Fruit fly (Drosophila melanogaster) whole organism, embryonic: ENCODE measurements around the gene Arp1.

ENCODE experiments used
- Antp ChIP-seq: fragments of 200-800 bp; sonication (Bioruptor generic); optimal IDR thresholded peaks from 3 replicates; lab custom pipeline; 2016; ENCODE audit warnings: missing biosample characterization, missing genetic modification characterization
- Blimp-1 ChIP-seq: fragments of 200-800 bp; sonication (Bioruptor generic); optimal IDR thresholded peaks from 3 replicates; lab custom pipeline; 2018; ENCODE audit warnings: missing biosample characterization, missing genetic modification characterization, mild to moderate bottlenecking, moderate library complexity, missing genetic modification reagents
- CG11723 ChIP-seq: fragments of 200-800 bp; sonication (Bioruptor generic); optimal IDR thresholded peaks from 2 replicates; lab custom pipeline; 2017; ENCODE audit warnings: missing biosample characterization, mild to moderate bottlenecking, missing genetic modification characterization
- CG12659 ChIP-seq: fragments of 200-800 bp; sonication (Bioruptor generic); optimal IDR thresholded peaks from 3 replicates; lab custom pipeline; 2017; ENCODE audit warnings: mild to moderate bottlenecking, missing biosample characterization, missing genetic modification reagents, missing genetic modification characterization
- CG12769 ChIP-seq: fragments of 200-800 bp; sonication (Bioruptor generic); optimal IDR thresholded peaks from 2 replicates; lab custom pipeline; 2019; ENCODE audit warnings: missing biosample characterization, mild to moderate bottlenecking, missing genetic modification characterization, moderate library complexity
- CG13287 ChIP-seq: fragments of 200-800 bp; sonication (Bioruptor generic); IDR thresholded peaks from 2 replicates; pipeline ENCODE4 v1.3.6; 2022; ENCODE audit warnings: missing biosample characterization, missing genetic modification characterization; ENCODE audit not compliant: partially characterized antibody
- CG13894 ChIP-seq: fragments of 200-800 bp; sonication (Bioruptor generic); optimal IDR thresholded peaks from 3 replicates; lab custom pipeline; 2018; ENCODE audit warnings: missing biosample characterization, mild to moderate bottlenecking, missing genetic modification characterization, moderate library complexity
- CG14710 ChIP-seq: fragments of 200-800 bp; sonication (Bioruptor generic); optimal IDR thresholded peaks from 3 replicates; lab custom pipeline; 2019; ENCODE audit warnings: missing biosample characterization, mild to moderate bottlenecking, missing genetic modification characterization, moderate library complexity
- CG1647 ChIP-seq: fragments of 200-800 bp; sonication (Bioruptor generic); optimal IDR thresholded peaks from 3 replicates; lab custom pipeline; 2016; ENCODE audit warnings: missing biosample characterization, missing genetic modification characterization
- CG16779 ChIP-seq: fragments of 200-800 bp; sonication (Bioruptor generic); IDR thresholded peaks from 2 replicates; pipeline ENCODE4 v1.3.6; 2022; ENCODE audit warnings: missing biosample characterization, missing genetic modification characterization
- CG17612 ChIP-seq: fragments of 200-800 bp; sonication (Bioruptor generic); IDR thresholded peaks from 2 replicates; pipeline ENCODE4 v1.3.6; 2022; ENCODE audit warnings: missing biosample characterization, missing genetic modification characterization
- CG2120 ChIP-seq: fragments of 200-800 bp; sonication (Bioruptor generic); optimal IDR thresholded peaks from 3 replicates; lab custom pipeline; 2016; ENCODE audit warnings: missing biosample characterization, missing genetic modification characterization
- CG31441 ChIP-seq: fragments of 200-800 bp; sonication (Bioruptor generic); IDR thresholded peaks from 2 replicates; pipeline ENCODE4 v1.3.6; 2022; ENCODE audit warnings: missing biosample characterization, missing genetic modification characterization
- CG3281 ChIP-seq: fragments of 200-800 bp; sonication (Bioruptor generic); optimal IDR thresholded peaks from 3 replicates; lab custom pipeline; 2017; ENCODE audit warnings: missing biosample characterization, mild to moderate bottlenecking, missing genetic modification characterization
- CG3407 ChIP-seq: fragments of 200-800 bp; sonication (Bioruptor generic); optimal IDR thresholded peaks from 2 replicates; lab custom pipeline; 2018; ENCODE audit warnings: missing biosample characterization, mild to moderate bottlenecking, missing genetic modification characterization
- CG3726 ChIP-seq: fragments of 200-800 bp; sonication (Bioruptor generic); IDR thresholded peaks from 3 replicates; pipeline ENCODE4, ENCODE4 v1.3.6; 2022; ENCODE audit warnings: missing biosample characterization, missing genetic modification characterization
- CG3995 ChIP-seq: fragments of 200-800 bp; sonication (Bioruptor generic); optimal IDR thresholded peaks from 3 replicates; lab custom pipeline; 2016; ENCODE audit warnings: missing biosample characterization, missing genetic modification characterization
- CG4328 ChIP-seq: fragments of 200-800 bp; sonication (Bioruptor generic); optimal IDR thresholded peaks from 3 replicates; lab custom pipeline; 2017; ENCODE audit warnings: missing biosample characterization, missing genetic modification reagents, missing genetic modification characterization
- CG7745 ChIP-seq: fragments of 200-800 bp; sonication (Bioruptor generic); optimal IDR thresholded peaks from 2 replicates; lab custom pipeline; 2018; ENCODE audit warnings: missing biosample characterization, mild to moderate bottlenecking, missing genetic modification characterization, moderate library complexity
- CG9727 ChIP-seq: fragments of 200-800 bp; sonication (Bioruptor generic); optimal IDR thresholded peaks from 3 replicates; lab custom pipeline; 2017; ENCODE audit warnings: missing biosample characterization, mild to moderate bottlenecking, missing genetic modification characterization
- Doc3 ChIP-seq: fragments of 200-800 bp; sonication (Bioruptor generic); IDR thresholded peaks from 3 replicates; pipeline ENCODE4 v1.3.6; 2022; ENCODE audit warnings: missing biosample characterization, missing genetic modification characterization; ENCODE audit not compliant: partially characterized antibody
- Fer1 ChIP-seq: fragments of 200-800 bp; sonication (Bioruptor generic); optimal IDR thresholded peaks from 2 replicates; lab custom pipeline; 2017; ENCODE audit warnings: missing biosample characterization, mild to moderate bottlenecking, missing genetic modification characterization
- HLH54F ChIP-seq: fragments of 200-800 bp; sonication (Bioruptor generic); optimal IDR thresholded peaks from 3 replicates; lab custom pipeline; 2016; ENCODE audit warnings: missing biosample characterization, missing genetic modification characterization
- Jarid2 ChIP-seq: fragments of 200-800 bp; sonication (Bioruptor generic); optimal IDR thresholded peaks from 3 replicates; lab custom pipeline; 2017; ENCODE audit warnings: mild to moderate bottlenecking, missing biosample characterization, missing genetic modification reagents, missing genetic modification characterization
- NK7.1 ChIP-seq: fragments of 200-800 bp; sonication (Bioruptor generic); optimal IDR thresholded peaks from 3 replicates; lab custom pipeline; 2016; ENCODE audit warnings: missing biosample characterization, missing genetic modification characterization
- Sry-δ ChIP-seq: fragments of 200-800 bp; sonication (Bioruptor generic); optimal IDR thresholded peaks from 2 replicates; lab custom pipeline; 2016; ENCODE audit warnings: missing biosample characterization, missing genetic modification characterization
- Ssrp ChIP-seq: fragments of 200-800 bp; sonication (Bioruptor generic); optimal IDR thresholded peaks from 2 replicates; lab custom pipeline; 2018; ENCODE audit warnings: missing biosample characterization, mild to moderate bottlenecking, missing genetic modification characterization, moderate library complexity
- ato ChIP-seq: fragments of 200-800 bp; sonication (Bioruptor generic); IDR thresholded peaks from 2 replicates; pipeline ENCODE4 v1.3.6; 2022; ENCODE audit warnings: missing biosample characterization, missing genetic modification characterization; ENCODE audit not compliant: partially characterized antibody
- bbx ChIP-seq: fragments of 200-800 bp; sonication (Bioruptor generic); IDR thresholded peaks from 2 replicates; pipeline ENCODE4 v1.3.6; 2022; ENCODE audit warnings: missing biosample characterization, missing genetic modification characterization; ENCODE audit not compliant: partially characterized antibody
- crc ChIP-seq: fragments of 200-800 bp; sonication (Bioruptor generic); optimal IDR thresholded peaks from 2 replicates; lab custom pipeline; 2016; ENCODE audit warnings: missing biosample characterization, missing genetic modification characterization
- croc ChIP-seq: fragments of 200-800 bp; sonication (Bioruptor generic); conservative IDR thresholded peaks from 3 replicates; pipeline ENCODE4 v1.3.6; 2022; ENCODE audit warnings: missing biosample characterization, missing genetic modification characterization
- eyg ChIP-seq: fragments of 200-800 bp; sonication (Bioruptor generic); optimal IDR thresholded peaks from 3 replicates; lab custom pipeline; 2016; ENCODE audit warnings: missing biosample characterization, missing genetic modification characterization
- fd64A ChIP-seq: fragments of 200-800 bp; sonication (Bioruptor generic); optimal IDR thresholded peaks from 3 replicates; lab custom pipeline; 2018; ENCODE audit warnings: missing biosample characterization, mild to moderate bottlenecking, missing genetic modification characterization
- gcm2 ChIP-seq: fragments of 200-800 bp; sonication (Bioruptor generic); optimal IDR thresholded peaks from 2 replicates; lab custom pipeline; 2016; ENCODE audit warnings: missing biosample characterization, missing genetic modification characterization
- gfzf ChIP-seq: fragments of 200-800 bp; sonication (Bioruptor generic); optimal IDR thresholded peaks from 2 replicates; lab custom pipeline; 2016; ENCODE audit warnings: missing biosample characterization, mild to moderate bottlenecking, missing genetic modification characterization, moderate library complexity
- jigr1 ChIP-seq: fragments of 200-800 bp; sonication (Bioruptor generic); IDR thresholded peaks from 3 replicates; pipeline ENCODE4 v1.3.6; 2022; ENCODE audit warnings: missing biosample characterization, missing genetic modification characterization
- lab ChIP-seq: fragments of 200-800 bp; sonication (Bioruptor generic); optimal IDR thresholded peaks from 3 replicates; lab custom pipeline; 2017; ENCODE audit warnings: missing biosample characterization, missing genetic modification characterization, mild to moderate bottlenecking, moderate library complexity, missing genetic modification reagents
- lilli ChIP-seq: fragments of 200-800 bp; sonication (Bioruptor generic); optimal IDR thresholded peaks from 3 replicates; lab custom pipeline; 2016; ENCODE audit warnings: missing biosample characterization, missing genetic modification characterization
- maf-S ChIP-seq: fragments of 200-800 bp; sonication (Bioruptor generic); optimal IDR thresholded peaks from 2 replicates; lab custom pipeline; 2016; ENCODE audit warnings: missing biosample characterization, missing genetic modification characterization
- sc ChIP-seq, 3 experiments: fragments of >200 bp in 2 of 3; fragments of 200-800 bp in 1 of 3; sonication (Bioruptor generic) in 1 of 3; optimal IDR thresholded peaks; 2 replicates in 2 of 3; 3 replicates in 1 of 3; lab custom pipeline; 2017; ENCODE audit warnings: mild to moderate bottlenecking in 1 of 3, missing biosample characterization in 1 of 3, missing genetic modification characterization in 1 of 3, missing genetic modification reagents in 1 of 3
- sens-2 ChIP-seq: fragments of 200-800 bp; sonication (Bioruptor generic); IDR thresholded peaks from 2 replicates; pipeline ENCODE4 v1.3.6; 2022; ENCODE audit warnings: missing biosample characterization, missing genetic modification characterization
- sr ChIP-seq: fragments of 200-800 bp; sonication (Bioruptor generic); IDR thresholded peaks from 3 replicates; pipeline ENCODE4 v1.3.6; 2022; ENCODE audit warnings: missing biosample characterization, missing genetic modification characterization
- stc ChIP-seq: fragments of 200-800 bp; sonication (Bioruptor generic); IDR thresholded peaks from 2 replicates; pipeline ENCODE4 v1.3.6; 2022; ENCODE audit warnings: missing biosample characterization, missing genetic modification characterization
- tap ChIP-seq: fragments of 200-800 bp; optimal IDR thresholded peaks from 3 replicates; lab custom pipeline; 2019; ENCODE audit warnings: missing biosample characterization, mild to moderate bottlenecking, missing genetic modification characterization, moderate library complexity
- tup ChIP-seq: fragments of 200-800 bp; sonication (Bioruptor generic); optimal IDR thresholded peaks from 2 replicates; lab custom pipeline; 2016; ENCODE audit warnings: missing biosample characterization, mild to moderate bottlenecking, missing genetic modification characterization, moderate library complexity
- wek ChIP-seq: fragments of 200-800 bp; sonication (Bioruptor generic); optimal IDR thresholded peaks from 3 replicates; lab custom pipeline; 2018; ENCODE audit warnings: missing biosample characterization, mild to moderate bottlenecking, missing genetic modification characterization, moderate library complexity
- zfh1 ChIP-seq: fragments of 200-800 bp; sonication (Bioruptor generic); IDR thresholded peaks from 3 replicates; pipeline ENCODE4 v1.3.6; 2022; ENCODE audit warnings: missing biosample characterization, missing genetic modification characterization

Arp1 gene

DNA sequence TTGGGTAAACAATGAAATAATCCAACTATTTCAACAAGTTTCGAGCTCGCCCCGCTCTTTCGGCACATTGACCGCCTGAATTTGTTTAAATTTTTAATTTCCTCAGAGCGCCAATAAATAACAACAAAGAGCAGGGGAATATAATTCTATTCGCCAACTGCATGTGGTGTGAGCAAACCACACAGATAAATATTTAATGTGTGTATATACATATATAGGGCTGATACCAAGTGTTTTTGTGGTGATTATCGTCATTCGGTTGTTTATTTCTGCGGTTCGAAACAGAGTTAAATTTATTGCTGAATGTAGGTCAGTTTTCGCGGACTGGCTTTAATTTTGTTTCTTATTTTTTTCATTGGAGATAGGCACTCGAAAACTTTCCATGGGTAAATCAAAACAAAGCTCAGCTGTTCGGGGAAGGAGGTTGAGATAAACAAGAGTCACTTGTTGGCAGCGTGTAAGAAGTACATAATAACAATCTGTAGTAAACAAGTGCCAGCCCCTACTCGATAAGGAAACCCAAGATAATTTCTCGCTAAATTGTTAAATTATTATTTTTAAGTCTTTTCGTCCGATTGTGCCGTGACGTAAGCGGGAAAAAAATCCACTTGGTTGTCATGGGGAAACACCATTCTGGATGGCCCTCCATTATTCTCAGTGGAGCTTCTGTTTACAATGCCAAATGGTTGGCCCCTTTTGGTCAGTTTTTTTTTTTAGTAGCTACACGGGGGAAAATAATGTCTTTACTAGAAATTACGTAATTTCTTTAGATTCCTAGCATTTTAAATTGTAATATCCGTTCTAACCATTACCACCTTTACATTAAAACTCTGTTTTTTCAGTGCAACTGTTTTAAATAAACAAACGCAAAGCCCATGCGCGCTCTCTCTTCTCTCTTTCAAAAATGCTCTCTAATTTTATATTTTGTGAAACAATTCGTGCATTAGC, 26.3 kb downstream of the Arp1 start (continued):
- TF ChIP-seq sc (optimal IDR thresholded peaks at IDR 0.05; lab: Kevin White, UChicago), result no peak
- peak; percentile 26 for TF ChIP-seq sc (GFP tag; optimal IDR thresholded peaks at IDR 0.05; lab: Kevin White, UChicago)
- no peak for TF ChIP-seq gcm2 (GFP tag; lab: Kevin White, UChicago)
- TF ChIP-seq maf-S (GFP tag; lab: Kevin White, UChicago), result peak; percentile 42
- peak; percentile 14 for TF ChIP-seq eyg (GFP tag; lab: Kevin White, UChicago)
- no peak for TF ChIP-seq tup
- peak; percentile 80 for TF ChIP-seq CG2120 (GFP tag; lab: Kevin White, UChicago)
- no peak for TF ChIP-seq bbx (GFP tag; lab: Robert Waterston, UW)
- TF ChIP-seq sens-2 (GFP tag; lab: Robert Waterston, UW), result no peak
- TF ChIP-seq CG9727 (GFP tag; lab: Kevin White, UChicago), result peak; percentile 35
- TF ChIP-seq CG3281, result peak; percentile 42
- TF ChIP-seq Sry-δ, result peak; percentile 3
- TF ChIP-seq CG1647 (GFP tag; lab: Kevin White, UChicago), result peak; percentile 20
- TF ChIP-seq tap, result no peak
- peak; percentile 13 for TF ChIP-seq CG11723 (GFP tag; lab: Kevin White, UChicago)
- TF ChIP-seq CG3407 (GFP tag; lab: Kevin White, UChicago), result peak; percentile 12
- TF ChIP-seq jigr1 (GFP tag; lab: Robert Waterston, UW), result no peak
- TF ChIP-seq Fer1 (GFP tag; lab: Kevin White, UChicago), result peak; percentile 58
- peak; percentile 20 for TF ChIP-seq Jarid2
- TF ChIP-seq Antp (GFP tag; lab: Kevin White, UChicago), result peak; percentile 56
- peak; percentile 19 for TF ChIP-seq crc (GFP tag; lab: Kevin White, UChicago)
- TF ChIP-seq CG14710 (tag; lab: Kevin White, UChicago), result peak; percentile 1
- peak; percentile 38 for TF ChIP-seq HLH54F (GFP tag; lab: Kevin White, UChicago)
- TF ChIP-seq Ssrp (tag; lab: Kevin White, UChicago), result no peak
- TF ChIP-seq Blimp-1 (GFP tag; lab: Kevin White, UChicago), result peak; percentile 52
- 0 out of 3 replicates have a peak, but pooled peaks have one; percentile 32 for TF ChIP-seq croc (GFP tag; lab: Robert Waterston, UW)
- TF ChIP-seq Doc3 (GFP tag; lab: Robert Waterston, UW), result no peak
- TF ChIP-seq lilli (GFP tag; lab: Kevin White, UChicago), result peak; percentile 71
- TF ChIP-seq lab (GFP tag; lab: Kevin White, UChicago), result peak; percentile 81
- no peak for TF ChIP-seq CG7745
- no peak for TF ChIP-seq sr (GFP tag; lab: Robert Waterston, UW)
- TF ChIP-seq wek, result peak; percentile 22
- TF ChIP-seq CG4328 (GFP tag; lab: Kevin White, UChicago), result peak; percentile 14
- no peak for TF ChIP-seq CG3995
- no peak for TF ChIP-seq CG13287 (GFP tag; lab: Robert Waterston, UW)
- peak; percentile 7 for TF ChIP-seq fd64A (GFP tag; lab: Kevin White, UChicago)
- TF ChIP-seq gfzf, result no peak
- TF ChIP-seq zfh1, result peak; percentile 62
- 0 out of 2 replicates have a peak, but pooled peaks have one; percentile 46 for TF ChIP-seq CG16779 (GFP tag; lab: Robert Waterston, UW)
- peak; percentile 74; the same call in 2 of the 3 replicates for TF ChIP-seq CG3726 (GFP tag; lab: Robert Waterston, UW)
- peak; percentile 53 for TF ChIP-seq CG31441 (GFP tag; lab: Robert Waterston, UW)
- peak; percentile 45 for TF ChIP-seq NK7.1 (GFP tag; lab: Kevin White, UChicago)
- peak; percentile 58; the same call in 1 of the 2 replicates for TF ChIP-seq stc (GFP tag; lab: Robert Waterston, UW)
- TF ChIP-seq CG17612, result no peak
- no peak for TF ChIP-seq CG12769 (tag; lab: Kevin White, UChicago)
- peak; percentile 40 for TF ChIP-seq CG13894 (tag; lab: Kevin White, UChicago)
- peak; percentile 47 for TF ChIP-seq CG12659 (GFP tag; lab: Kevin White, UChicago)
- no peak for TF ChIP-seq ato (GFP tag; lab: Robert Waterston, UW)
